Worm (Caenorhabditis elegans): ENCODE measurements around the gene ztf-17.

- no peak for TF ChIP-seq F13C5.2 (tag; optimal IDR thresholded peaks at IDR 0.05)
- no peak for TF ChIP-seq ama-1 (optimal IDR thresholded peaks at IDR 0.05)
- no peak for TF ChIP-seq pes-1 (GFP tag; IDR thresholded peaks at IDR 0.05)
- TF ChIP-seq hmg-4 (GFP tag; optimal IDR thresholded peaks at IDR 0.05) = no peak
- TF ChIP-seq tra-4 (tag; optimal IDR thresholded peaks at IDR 0.05) = no peak
- no peak for TF ChIP-seq aly-1 (tag; optimal IDR thresholded peaks at IDR 0.05)
- TF ChIP-seq flt-1 (GFP tag; IDR thresholded peaks at IDR 0.05) = no peak
- no peak for TF ChIP-seq ets-7 (tag; optimal IDR thresholded peaks at IDR 0.05)
- TF ChIP-seq tbx-11 (GFP tag; IDR thresholded peaks at IDR 0.05) = no peak
Observed at ce11 chrII:7880373-7880862, 10.5 kb upstream of the ztf-17 start, which contains the start of gene perm-1.
